Worm (Caenorhabditis elegans) whole organism, L4/young adult: Measurements from ENCODE around the gene atl-1.

Experiments
- dao-5 ChIP-seq: sonication (generic microtip); optimal IDR thresholded peaks from 2 replicates; lab custom pipeline; 2016; ENCODE audit warnings: missing genotype, missing genetic modification characterization, moderate library complexity, missing compliant biosample characterization
- him-1 ChIP-seq: sonication (generic microtip); optimal IDR thresholded peaks from 2 replicates; lab custom pipeline; 2016; ENCODE audit warnings: missing genotype, missing genetic modification reagents, missing genetic modification characterization, missing compliant biosample characterization

DNA sequence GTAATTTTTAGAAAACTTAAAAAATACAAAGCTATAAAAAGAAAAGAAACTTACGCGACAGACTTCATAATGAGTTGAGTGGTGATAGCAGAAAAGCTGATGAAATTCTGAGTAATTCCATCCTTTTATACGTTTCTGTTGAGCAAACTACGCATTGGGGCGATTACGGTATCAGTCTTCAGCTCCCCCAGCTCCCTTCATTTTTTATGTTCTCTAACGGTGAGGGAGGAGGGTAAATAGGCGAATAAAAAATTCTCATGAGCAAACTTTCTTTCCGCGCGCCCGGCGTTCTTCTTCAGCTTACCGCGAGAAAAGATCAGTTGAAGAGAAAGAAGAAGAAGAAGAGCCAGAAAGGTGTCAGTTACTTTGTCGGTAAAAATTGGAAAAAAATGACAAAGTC lies 26.5 kb downstream of the atl-1 start, which contains the start of gene idpc-7:
- TF ChIP-seq him-1 (tag; lab: Kevin White, UChicago) (no peak), dao-5 (tag; lab: Kevin White, UChicago) (no peak)
